Fruit fly (Drosophila melanogaster) whole organism, embryonic: ENCODE data around the gene CG44004.

ENCODE experiments used
- Blimp-1 ChIP-seq: fragments of 200-800 bp; sonication (Bioruptor generic); optimal IDR thresholded peaks from 3 replicates; lab custom pipeline; 2018; ENCODE audit warnings: missing biosample characterization, missing genetic modification characterization, mild to moderate bottlenecking, moderate library complexity, missing genetic modification reagents
- CG10209 ChIP-seq: fragments of 200-800 bp; sonication (Bioruptor generic); optimal IDR thresholded peaks from 3 replicates; lab custom pipeline; 2017; ENCODE audit warnings: missing biosample characterization, mild to moderate bottlenecking, missing genetic modification characterization, missing genetic modification reagents
- CG10366 ChIP-seq: fragments of 200-800 bp; sonication (Bioruptor generic); IDR thresholded peaks from 2 replicates; pipeline ENCODE4 v1.3.6; 2022; ENCODE audit warnings: missing biosample characterization, missing genetic modification characterization
- CG12659 ChIP-seq: fragments of 200-800 bp; sonication (Bioruptor generic); optimal IDR thresholded peaks from 3 replicates; lab custom pipeline; 2017; ENCODE audit warnings: mild to moderate bottlenecking, missing biosample characterization, missing genetic modification reagents, missing genetic modification characterization
- CG13123 ChIP-seq: fragments of 200-800 bp; sonication (Bioruptor generic); optimal IDR thresholded peaks from 2 replicates; lab custom pipeline; 2016; ENCODE audit warnings: missing biosample characterization, missing genetic modification characterization
- CG13287 ChIP-seq: fragments of 200-800 bp; sonication (Bioruptor generic); IDR thresholded peaks from 2 replicates; pipeline ENCODE4 v1.3.6; 2022; ENCODE audit warnings: missing biosample characterization, missing genetic modification characterization; ENCODE audit not compliant: partially characterized antibody
- CG14014 ChIP-seq: fragments of 200-800 bp; sonication (Bioruptor generic); IDR thresholded peaks from 2 replicates; pipeline ENCODE4 v1.3.6; 2022; ENCODE audit warnings: missing biosample characterization, missing genetic modification characterization
- CG15601 ChIP-seq: fragments of 200-800 bp; sonication (Bioruptor generic); optimal IDR thresholded peaks from 3 replicates; lab custom pipeline; 2019; ENCODE audit warnings: missing biosample characterization, mild to moderate bottlenecking, missing genetic modification characterization, moderate library complexity
- CG17385 ChIP-seq: fragments of 200-800 bp; sonication (Bioruptor generic); optimal IDR thresholded peaks from 3 replicates; lab custom pipeline; 2018; ENCODE audit warnings: missing biosample characterization, mild to moderate bottlenecking, missing genetic modification characterization
- CG1792 ChIP-seq: fragments of 200-800 bp; sonication (Bioruptor generic); optimal IDR thresholded peaks from 2 replicates; lab custom pipeline; 2016; ENCODE audit warnings: missing biosample characterization, missing genetic modification characterization
- CG2116 ChIP-seq: fragments of 200-800 bp; sonication (Bioruptor generic); optimal IDR thresholded peaks from 3 replicates; lab custom pipeline; 2018; ENCODE audit warnings: missing biosample characterization, mild to moderate bottlenecking, missing genetic modification characterization
- CG2199 ChIP-seq: fragments of 200-800 bp; sonication (Bioruptor generic); IDR thresholded peaks from 3 replicates; pipeline ENCODE4 v1.3.6; 2022; ENCODE audit warnings: missing biosample characterization, missing genetic modification characterization
- CG2678 ChIP-seq: fragments of 200-800 bp; sonication (Bioruptor generic); optimal IDR thresholded peaks from 3 replicates; lab custom pipeline; 2019; ENCODE audit warnings: missing biosample characterization, mild to moderate bottlenecking, missing genetic modification characterization, moderate library complexity
- CG2712 ChIP-seq: fragments of 200-800 bp; optimal IDR thresholded peaks from 3 replicates; lab custom pipeline; 2019; ENCODE audit warnings: missing biosample characterization, mild to moderate bottlenecking, missing genetic modification characterization, moderate library complexity
- CG30403 ChIP-seq: fragments of 200-800 bp; sonication (Bioruptor generic); optimal IDR thresholded peaks from 3 replicates; lab custom pipeline; 2016; ENCODE audit warnings: missing biosample characterization, missing genetic modification characterization
- CG4424 ChIP-seq: fragments of 200-800 bp; sonication (Bioruptor generic); optimal IDR thresholded peaks from 3 replicates; lab custom pipeline; 2016; ENCODE audit warnings: missing biosample characterization, missing genetic modification characterization
- CG5953 ChIP-seq: fragments of 200-800 bp; sonication (Bioruptor generic); IDR thresholded peaks from 2 replicates; pipeline ENCODE4 v1.3.6; 2022; ENCODE audit warnings: missing biosample characterization, missing genetic modification characterization
- CG6854 ChIP-seq: fragments of 200-800 bp; sonication (Bioruptor generic); optimal IDR thresholded peaks from 3 replicates; lab custom pipeline; 2017; ENCODE audit warnings: missing biosample characterization, mild to moderate bottlenecking, missing genetic modification characterization
- CG9437 ChIP-seq: fragments of 200-800 bp; sonication (Bioruptor generic); optimal IDR thresholded peaks from 2 replicates; lab custom pipeline; 2018; ENCODE audit warnings: missing biosample characterization, mild to moderate bottlenecking, missing genetic modification characterization
- CG9727 ChIP-seq: fragments of 200-800 bp; sonication (Bioruptor generic); optimal IDR thresholded peaks from 3 replicates; lab custom pipeline; 2017; ENCODE audit warnings: missing biosample characterization, mild to moderate bottlenecking, missing genetic modification characterization
- CG9817 ChIP-seq: fragments of 200-800 bp; sonication (Bioruptor generic); optimal IDR thresholded peaks from 2 replicates; lab custom pipeline; 2018; ENCODE audit warnings: missing biosample characterization, mild to moderate bottlenecking, missing genetic modification characterization, moderate library complexity
- Chrac-16 ChIP-seq: fragments of 200-800 bp; sonication (Bioruptor generic); optimal IDR thresholded peaks from 3 replicates; lab custom pipeline; 2016; ENCODE audit warnings: missing biosample characterization, missing genetic modification characterization
- CoRest ChIP-seq: fragments of 200-800 bp; sonication (Bioruptor generic); optimal IDR thresholded peaks from 3 replicates; lab custom pipeline; 2018; ENCODE audit warnings: missing biosample characterization, mild to moderate bottlenecking, missing genetic modification characterization, moderate library complexity
- D ChIP-seq, 2 experiments: fragments of 200-800 bp in 1 of 2; fragments of >200 bp in 1 of 2; sonication (Bioruptor generic) in 1 of 2; optimal IDR thresholded peaks; 2 replicates in 1 of 2; 3 replicates in 1 of 2; lab custom pipeline; 2017; ENCODE audit warnings: mild to moderate bottlenecking in 1 of 2, missing biosample characterization in 1 of 2, missing genetic modification characterization in 1 of 2, missing genetic modification reagents in 1 of 2
- D19A ChIP-seq: fragments of 200-800 bp; optimal IDR thresholded peaks from 3 replicates; lab custom pipeline; 2019; ENCODE audit warnings: missing biosample characterization, mild to moderate bottlenecking, missing genetic modification characterization, moderate library complexity
- Hr3 ChIP-seq: fragments of 200-800 bp; sonication (Bioruptor generic); optimal IDR thresholded peaks from 3 replicates; lab custom pipeline; 2016; ENCODE audit warnings: missing biosample characterization, missing genetic modification characterization
- Hr51 ChIP-seq, 2 experiments: fragments of 200-800 bp; sonication (Bioruptor generic); optimal IDR thresholded peaks; 2 replicates in 1 of 2; 3 replicates in 1 of 2; lab custom pipeline; 2016 to 2018; ENCODE audit warnings: missing biosample characterization in 2 of 2, missing genetic modification characterization in 2 of 2, mild to moderate bottlenecking in 1 of 2, moderate library complexity in 1 of 2
- Mrtf ChIP-seq: fragments of 200-800 bp; sonication (Bioruptor generic); IDR thresholded peaks from 3 replicates; pipeline ENCODE4 v1.3.6; 2022; ENCODE audit warnings: missing biosample characterization, missing genetic modification characterization
- Oli ChIP-seq: fragments of 200-800 bp; sonication (Bioruptor generic); optimal IDR thresholded peaks from 2 replicates; lab custom pipeline; 2018; ENCODE audit warnings: missing biosample characterization, mild to moderate bottlenecking, missing genetic modification characterization, moderate library complexity
- Sox102F ChIP-seq: fragments of 200-800 bp; sonication (Bioruptor generic); optimal IDR thresholded peaks from 2 replicates; lab custom pipeline; 2018; ENCODE audit warnings: missing biosample characterization, mild to moderate bottlenecking, missing genetic modification characterization, moderate library complexity
- az2 ChIP-seq: fragments of 200-800 bp; sonication (Bioruptor generic); optimal IDR thresholded peaks from 3 replicates; lab custom pipeline; 2016; ENCODE audit warnings: missing biosample characterization, missing genetic modification characterization
- bbx ChIP-seq: fragments of 200-800 bp; sonication (Bioruptor generic); IDR thresholded peaks from 2 replicates; pipeline ENCODE4 v1.3.6; 2022; ENCODE audit warnings: missing biosample characterization, missing genetic modification characterization; ENCODE audit not compliant: partially characterized antibody
- br ChIP-seq: fragments of >200 bp; optimal IDR thresholded peaks from 2 replicates; lab custom pipeline; 2017
- croc ChIP-seq: fragments of 200-800 bp; sonication (Bioruptor generic); conservative IDR thresholded peaks from 3 replicates; pipeline ENCODE4 v1.3.6; 2022; ENCODE audit warnings: missing biosample characterization, missing genetic modification characterization
- da ChIP-seq: fragments of 200-800 bp; sonication (Bioruptor generic); optimal IDR thresholded peaks from 2 replicates; lab custom pipeline; 2016; ENCODE audit warnings: missing biosample characterization, missing genetic modification characterization
- dmrt11E ChIP-seq: fragments of 200-800 bp; sonication (Bioruptor generic); optimal IDR thresholded peaks from 3 replicates; lab custom pipeline; 2018; ENCODE audit warnings: missing biosample characterization, mild to moderate bottlenecking, missing genetic modification characterization, moderate library complexity
- fd102C ChIP-seq: fragments of 200-800 bp; sonication (Bioruptor generic); optimal IDR thresholded peaks from 2 replicates; lab custom pipeline; 2018; ENCODE audit warnings: missing biosample characterization, mild to moderate bottlenecking, missing genetic modification characterization, moderate library complexity
- fd96Cb ChIP-seq: fragments of 200-800 bp; sonication (Bioruptor generic); optimal IDR thresholded peaks from 2 replicates; lab custom pipeline; 2018; ENCODE audit warnings: missing biosample characterization, mild to moderate bottlenecking, missing genetic modification characterization, moderate library complexity
- lbe ChIP-seq: fragments of 200-800 bp; sonication (Bioruptor generic); optimal IDR thresholded peaks from 2 replicates; lab custom pipeline; 2016; ENCODE audit warnings: missing biosample characterization, mild to moderate bottlenecking, missing genetic modification characterization
- nmo ChIP-seq: fragments of 200-800 bp; sonication (Bioruptor generic); optimal IDR thresholded peaks from 2 replicates; lab custom pipeline; 2018; ENCODE audit warnings: missing biosample characterization, mild to moderate bottlenecking, missing genetic modification characterization, moderate library complexity
- phol ChIP-seq: fragments of 200-800 bp; sonication (Bioruptor generic); optimal IDR thresholded peaks from 3 replicates; lab custom pipeline; 2018; ENCODE audit warnings: missing biosample characterization, mild to moderate bottlenecking, missing genetic modification characterization, moderate library complexity
- pita ChIP-seq: fragments of 200-800 bp; sonication (Bioruptor generic); optimal IDR thresholded peaks from 2 replicates; lab custom pipeline; 2017; ENCODE audit warnings: missing biosample characterization, mild to moderate bottlenecking, missing genetic modification characterization
- pros ChIP-seq: fragments of 200-800 bp; sonication (Bioruptor generic); optimal IDR thresholded peaks from 3 replicates; lab custom pipeline; 2019; ENCODE audit warnings: missing biosample characterization, mild to moderate bottlenecking, missing genetic modification characterization, moderate library complexity
- stc ChIP-seq: fragments of 200-800 bp; sonication (Bioruptor generic); IDR thresholded peaks from 2 replicates; pipeline ENCODE4 v1.3.6; 2022; ENCODE audit warnings: missing biosample characterization, missing genetic modification characterization
- tin ChIP-seq: fragments of 200-800 bp; sonication (Bioruptor generic); optimal IDR thresholded peaks from 3 replicates; lab custom pipeline; 2016; ENCODE audit warnings: missing biosample characterization, missing genetic modification characterization
- toy ChIP-seq: fragments of 200-800 bp; sonication (Bioruptor generic); IDR thresholded peaks from 2 replicates; pipeline ENCODE4 v1.3.6; 2022; ENCODE audit warnings: missing biosample characterization, missing genetic modification characterization
- ttk ChIP-seq: fragments of 200-800 bp; sonication (Bioruptor generic); IDR thresholded peaks from 2 replicates; pipeline ENCODE4 v2.1.2; 2022; ENCODE audit warnings: missing biosample characterization, missing genetic modification characterization
- zen2 ChIP-seq: fragments of 200-800 bp; sonication (Bioruptor generic); IDR thresholded peaks from 3 replicates; pipeline ENCODE4 v1.3.6; 2022; ENCODE audit warnings: missing biosample characterization, missing genetic modification characterization; ENCODE audit not compliant: partially characterized antibody

CG44004 gene

dm6 chr3L:18077649-18078417 is 4.2 kb upstream of the CG44004 start (continued):
- TF ChIP-seq stc (no peak), CG10366 (GFP tag; lab: Robert Waterston, UW) (no peak), CG12659 (GFP tag; lab: Kevin White, UChicago) (peak; percentile 19), CG14014 (GFP tag; lab: Robert Waterston, UW) (0 out of 2 replicates have a peak, but pooled peaks have one; percentile 6), zen2 (GFP tag; lab: Robert Waterston, UW) (0 out of 3 replicates have a peak, but pooled peaks have one; percentile 10), toy (GFP tag; lab: Robert Waterston, UW) (no peak), CG30403 (GFP tag; lab: Kevin White, UChicago) (peak; percentile 11), pros (GFP tag; lab: Kevin White, UChicago) (no peak), fd102C (GFP tag; lab: Kevin White, UChicago) (no peak), CG10209 (GFP tag; lab: Kevin White, UChicago) (peak; percentile 28), croc (GFP tag; lab: Robert Waterston, UW) (peak; percentile 38; the same call in 2 of the 3 replicates), Mrtf (GFP tag; lab: Robert Waterston, UW) (no peak), CG13123 (GFP tag; lab: Kevin White, UChicago) (no peak), CG1792 (GFP tag; lab: Kevin White, UChicago) (no peak), CG5953 (GFP tag; lab: Robert Waterston, UW) (no peak), D (optimal IDR thresholded peaks at IDR 0.05; lab: Kevin White, UChicago) (no peak), D (GFP tag; optimal IDR thresholded peaks at IDR 0.05; lab: Kevin White, UChicago) (peak; percentile 36), az2 (GFP tag; lab: Kevin White, UChicago) (peak; percentile 26), Hr51 (GFP tag; optimal IDR thresholded peaks at IDR 0.05; lab: Kevin White, UChicago) (no peak), Oli (tag; lab: Kevin White, UChicago) (peak; percentile 50), CG9437 (peak; percentile 28), fd96Cb (tag; lab: Kevin White, UChicago) (peak; percentile 47), D19A (tag; lab: Kevin White, UChicago) (peak; percentile 92), CG15601 (peak; percentile 10), CoRest (tag; lab: Kevin White, UChicago) (peak; percentile 30), CG2678 (tag; lab: Kevin White, UChicago) (no peak), Hr3 (peak; percentile 18), Blimp-1 (GFP tag; lab: Kevin White, UChicago) (peak; percentile 23), CG9727 (GFP tag; lab: Kevin White, UChicago) (peak; percentile 42), ttk (GFP tag; lab: Robert Waterston, UW) (0 out of 2 replicates have a peak, but pooled peaks have one; percentile 26), CG6854 (no peak), bbx (no peak), pita (GFP tag; lab: Kevin White, UChicago) (no peak), CG2116 (no peak), CG2199 (GFP tag; lab: Robert Waterston, UW) (no peak), br (no peak), CG4424 (peak; percentile 6), CG13287 (GFP tag; lab: Robert Waterston, UW) (no peak), phol (tag; lab: Kevin White, UChicago) (no peak), CG9817 (no peak), Sox102F (GFP tag; lab: Kevin White, UChicago) (peak; percentile 41), dmrt11E (peak; percentile 15), lbe (no peak), CG17385 (GFP tag; lab: Kevin White, UChicago) (peak; percentile 42), CG2712 (tag; lab: Kevin White, UChicago) (peak; percentile 72), da (GFP tag; lab: Kevin White, UChicago) (no peak), tin (GFP tag; lab: Kevin White, UChicago) (peak; percentile 27), Chrac-16 (peak; percentile 26), nmo (GFP tag; lab: Kevin White, UChicago) (peak; percentile 58)
